Worm (Caenorhabditis elegans) whole organism, young adult: ENCODE measurements around the gene C23H3.5.

Experiments used
- B0261.1 ChIP-seq: sonication (generic microtip); optimal IDR thresholded peaks from 2 replicates; lab custom pipeline; 2016; ENCODE audit warnings: mild to moderate bottlenecking, missing genetic modification characterization, moderate library complexity, missing compliant biosample characterization
- B0336.3 ChIP-seq: fragments of 200-800 bp; sonication (Bioruptor generic); IDR thresholded peaks from 2 replicates; pipeline ENCODE4 v1.3.6; 2022; ENCODE audit warnings: missing genetic modification characterization, missing compliant biosample characterization
- C06A6.2 ChIP-seq: fragments of 200-800 bp; sonication (Bioruptor generic); conservative IDR thresholded peaks from 2 replicates; pipeline ENCODE4 v1.3.6; 2022; ENCODE audit warnings: missing genetic modification characterization, missing compliant biosample characterization
- D2030.7 ChIP-seq: fragments of 200-800 bp; sonication (Bioruptor generic); IDR thresholded peaks from 2 replicates; pipeline ENCODE4 v1.3.6; 2022; ENCODE audit warnings: missing genetic modification reagents, missing genetic modification characterization, missing compliant biosample characterization
- F10E7.11 ChIP-seq: sonication (generic microtip); optimal IDR thresholded peaks from 2 replicates; lab custom pipeline; 2017; ENCODE audit warnings: mild to moderate bottlenecking, missing genetic modification characterization, moderate library complexity, missing compliant biosample characterization
- F22D6.2 ChIP-seq: sonication (generic microtip); optimal IDR thresholded peaks from 2 replicates; lab custom pipeline; 2016; ENCODE audit warnings: mild to moderate bottlenecking, missing genetic modification characterization, missing compliant biosample characterization
- F39B2.1 ChIP-seq: fragments of 200-800 bp; sonication (Bioruptor generic); IDR thresholded peaks from 2 replicates; pipeline ENCODE4 v1.3.6; 2022; ENCODE audit warnings: missing genetic modification reagents, missing genetic modification characterization, missing compliant biosample characterization
- F57C9.4 ChIP-seq: sonication (generic microtip); optimal IDR thresholded peaks from 2 replicates; lab custom pipeline; 2017; ENCODE audit warnings: mild to moderate bottlenecking, missing genetic modification characterization, missing compliant biosample characterization
- T07F8.4 ChIP-seq: sonication (generic microtip); optimal IDR thresholded peaks from 2 replicates; lab custom pipeline; 2016; ENCODE audit warnings: mild to moderate bottlenecking, missing genetic modification characterization, moderate library complexity, missing compliant biosample characterization
- Y67H2A.10 ChIP-seq: fragments of 200-800 bp; sonication (Bioruptor generic); conservative IDR thresholded peaks from 2 replicates; pipeline ENCODE4 v1.3.6; 2022; ENCODE audit warnings: missing genetic modification reagents, missing genetic modification characterization, missing compliant biosample characterization
- atf-7 ChIP-seq: sonication (generic microtip); optimal IDR thresholded peaks from 2 replicates; lab custom pipeline; 2017; ENCODE audit warnings: mild to moderate bottlenecking, missing genetic modification characterization, missing compliant biosample characterization
- attf-5 ChIP-seq: fragments of 200-800 bp; sonication (Bioruptor generic); optimal IDR thresholded peaks from 2 replicates; lab custom pipeline; 2018; ENCODE audit warnings: mild to moderate bottlenecking, missing genetic modification characterization, missing compliant biosample characterization
- attf-6 ChIP-seq: fragments of 200-800 bp; sonication (Bioruptor generic); IDR thresholded peaks from 2 replicates; pipeline ENCODE4 v1.3.6; 2022; ENCODE audit warnings: missing genetic modification reagents, missing genetic modification characterization, missing compliant biosample characterization
- ccch-3 ChIP-seq: fragments of 200-800 bp; sonication (Bioruptor generic); optimal IDR thresholded peaks from 2 replicates; lab custom pipeline; 2018; ENCODE audit warnings: mild to moderate bottlenecking, missing genetic modification characterization, missing compliant biosample characterization
- ceh-100 ChIP-seq: fragments of 200-800 bp; sonication (Bioruptor generic); IDR thresholded peaks from 2 replicates; pipeline ENCODE4 v1.3.6; 2022; ENCODE audit warnings: missing genetic modification reagents, missing genetic modification characterization, missing compliant biosample characterization
- ceh-40 ChIP-seq: fragments of 200-800 bp; sonication (Bioruptor generic); IDR thresholded peaks from 2 replicates; pipeline ENCODE4 v1.3.6; 2022; ENCODE audit warnings: missing genetic modification characterization, missing compliant biosample characterization
- dpl-1 ChIP-seq: fragments of 150-350 bp; optimal IDR thresholded peaks from 2 replicates; lab custom pipeline; 2014; ENCODE audit warnings: missing biosample characterization, missing genetic modification reagents, missing genetic modification characterization
- efl-1 ChIP-seq: fragments of 150-350 bp; optimal IDR thresholded peaks from 2 replicates; lab custom pipeline; 2014; ENCODE audit warnings: missing biosample characterization, missing genetic modification reagents, missing genetic modification characterization
- egl-18 ChIP-seq: fragments of 200-800 bp; sonication (Bioruptor generic); IDR thresholded peaks from 2 replicates; pipeline ENCODE4 v1.3.6; 2022; ENCODE audit warnings: missing genetic modification reagents, missing genetic modification characterization, missing compliant biosample characterization
- fkh-3 ChIP-seq: sonication (generic microtip); optimal IDR thresholded peaks from 2 replicates; lab custom pipeline; 2016; ENCODE audit warnings: mild to moderate bottlenecking, missing genetic modification characterization, missing compliant biosample characterization
- gei-17 ChIP-seq: fragments of 200-800 bp; sonication (Bioruptor generic); optimal IDR thresholded peaks from 2 replicates; lab custom pipeline; 2018; ENCODE audit warnings: mild to moderate bottlenecking, missing genetic modification characterization, missing compliant biosample characterization
- hlh-12 ChIP-seq: sonication (generic microtip); optimal IDR thresholded peaks from 2 replicates; lab custom pipeline; 2016; ENCODE audit warnings: missing genetic modification characterization, missing compliant biosample characterization
- hmg-1.2 ChIP-seq: fragments of 200-800 bp; sonication (Bioruptor generic); IDR thresholded peaks from 2 replicates; pipeline ENCODE4 v1.3.6; 2022; ENCODE audit warnings: missing genetic modification reagents, missing genetic modification characterization, missing compliant biosample characterization
- hrde-1 ChIP-seq: sonication (generic microtip); optimal IDR thresholded peaks from 2 replicates; lab custom pipeline; 2016; ENCODE audit warnings: missing genetic modification characterization, mild to moderate bottlenecking, missing compliant biosample characterization, moderate library complexity, missing genotype, missing genetic modification reagents, borderline replicate concordance
- hsf-1 ChIP-seq: fragments of 200-800 bp; sonication (Bioruptor generic); IDR thresholded peaks from 2 replicates; pipeline ENCODE4 v1.3.6; 2022; ENCODE audit warnings: missing genetic modification reagents, missing genetic modification characterization, missing compliant biosample characterization
- lin-35 ChIP-seq, 3 experiments: fragments of 150-350 bp in 2 of 3; sonication (generic microtip) in 1 of 3; optimal IDR thresholded peaks; 2 replicates each; lab custom pipeline; 2014 to 2018; ENCODE audit warnings: missing biosample characterization in 3 of 3, missing genetic modification characterization in 3 of 3, missing genetic modification reagents in 3 of 3
- lin-40 ChIP-seq: sonication (generic microtip); optimal IDR thresholded peaks from 2 replicates; lab custom pipeline; 2016; ENCODE audit warnings: missing genetic modification characterization, mild to moderate bottlenecking, missing compliant biosample characterization, missing genotype, missing genetic modification reagents
- lsy-27 ChIP-seq: sonication (generic microtip); optimal IDR thresholded peaks from 2 replicates; lab custom pipeline; 2017; ENCODE audit warnings: missing genetic modification characterization, mild to moderate bottlenecking, missing compliant biosample characterization, antibody characterized with exemption, missing genotype, borderline replicate concordance; ENCODE audit not compliant: insufficient read depth
- madf-8 ChIP-seq: fragments of 200-800 bp; sonication (Bioruptor generic); conservative IDR thresholded peaks from 2 replicates; pipeline ENCODE4 v1.3.6; 2022; ENCODE audit warnings: missing genetic modification reagents, missing genetic modification characterization, missing compliant biosample characterization
- mes-4 ChIP-seq: sonication (generic microtip); optimal IDR thresholded peaks from 2 replicates; lab custom pipeline; 2016; ENCODE audit warnings: missing genotype, missing genetic modification characterization, missing compliant biosample characterization
- nfya-2 ChIP-seq: fragments of 200-800 bp; sonication (Bioruptor generic); IDR thresholded peaks from 2 replicates; pipeline ENCODE4 v1.3.6; 2022; ENCODE audit warnings: missing genetic modification reagents, missing genetic modification characterization, missing compliant biosample characterization
- nhr-179 ChIP-seq: sonication (generic microtip); optimal IDR thresholded peaks from 2 replicates; lab custom pipeline; 2016; ENCODE audit warnings: mild to moderate bottlenecking, missing genetic modification characterization, missing compliant biosample characterization
- nhr-27 ChIP-seq: fragments of 200-800 bp; sonication (Bioruptor generic); optimal IDR thresholded peaks from 2 replicates; lab custom pipeline; 2018; ENCODE audit warnings: mild to moderate bottlenecking, missing genetic modification characterization, moderate library complexity, missing compliant biosample characterization
- nhr-90 ChIP-seq: sonication (generic microtip); optimal IDR thresholded peaks from 2 replicates; lab custom pipeline; 2016; ENCODE audit warnings: missing genotype, mild to moderate bottlenecking, missing genetic modification characterization, missing compliant biosample characterization
- rec-8 ChIP-seq, 2 experiments: sonication (generic microtip); optimal IDR thresholded peaks; 2 replicates each; lab custom pipeline; 2016; ENCODE audit warnings: mild to moderate bottlenecking in 2 of 2, missing genetic modification characterization in 2 of 2, missing genetic modification reagents in 2 of 2, missing genotype in 2 of 2, missing biosample characterization in 1 of 2, missing compliant biosample characterization in 1 of 2, moderate library complexity in 1 of 2
- repo-1 ChIP-seq: sonication (generic microtip); optimal IDR thresholded peaks from 2 replicates; lab custom pipeline; 2017; ENCODE audit warnings: mild to moderate bottlenecking, missing genetic modification characterization, missing compliant biosample characterization
- sea-2 ChIP-seq: fragments of 200-800 bp; sonication (Bioruptor generic); IDR thresholded peaks from 2 replicates; pipeline ENCODE4 v1.3.6; 2022; ENCODE audit warnings: missing genetic modification characterization, missing compliant biosample characterization
- snpc-1.3 ChIP-seq: sonication (generic microtip); optimal IDR thresholded peaks from 2 replicates; lab custom pipeline; 2017; ENCODE audit warnings: missing genetic modification characterization, mild to moderate bottlenecking, missing compliant biosample characterization, antibody characterized with exemption, moderate library complexity, missing genotype, missing genetic modification reagents; ENCODE audit not compliant: insufficient read depth
- snpc-3.4 ChIP-seq: sonication (generic microtip); optimal IDR thresholded peaks from 2 replicates; lab custom pipeline; 2017; ENCODE audit warnings: missing genetic modification characterization, mild to moderate bottlenecking, missing compliant biosample characterization, antibody characterized with exemption, moderate library complexity, missing genotype, missing genetic modification reagents
- snpc-4 ChIP-seq, 5 experiments: fragments of 150-350 bp in 1 of 5; sonication (generic microtip) in 4 of 5; optimal IDR thresholded peaks; 2 replicates each; lab custom pipeline; 2014 to 2018; ENCODE audit warnings: missing genetic modification characterization in 5 of 5, missing biosample characterization in 3 of 5, antibody characterized with exemption in 2 of 5, mild to moderate bottlenecking in 2 of 5, missing compliant biosample characterization in 2 of 5, missing genotype in 2 of 5, moderate library complexity in 2 of 5, missing genetic modification reagents in 1 of 5
- tbp1 ChIP-seq: fragments of 200-800 bp; sonication (Bioruptor generic); optimal IDR thresholded peaks from 2 replicates; lab custom pipeline; 2018; ENCODE audit warnings: mild to moderate bottlenecking, missing genetic modification characterization, missing compliant biosample characterization
- tbx-9 ChIP-seq: sonication (generic microtip); optimal IDR thresholded peaks from 2 replicates; lab custom pipeline; 2016; ENCODE audit warnings: borderline replicate concordance, missing genetic modification characterization, inconsistent platforms, missing compliant biosample characterization
- tlf-1 ChIP-seq: fragments of 200-800 bp; sonication (Bioruptor generic); optimal IDR thresholded peaks from 2 replicates; lab custom pipeline; 2018; ENCODE audit warnings: mild to moderate bottlenecking, missing genetic modification characterization, missing compliant biosample characterization
- xnd-1 ChIP-seq: sonication (generic microtip); optimal IDR thresholded peaks from 2 replicates; lab custom pipeline; 2016; ENCODE audit warnings: missing genotype, missing genetic modification reagents, missing genetic modification characterization, missing compliant biosample characterization
- zfh-2 ChIP-seq: fragments of 200-800 bp; sonication (Bioruptor generic); conservative IDR thresholded peaks from 2 replicates; pipeline ENCODE4 v1.3.6; 2022; ENCODE audit warnings: missing genetic modification reagents, missing genetic modification characterization, missing compliant biosample characterization
- zim-3 ChIP-seq: sonication (generic microtip); optimal IDR thresholded peaks from 2 replicates; lab custom pipeline; 2017; ENCODE audit warnings: mild to moderate bottlenecking, missing genetic modification characterization, moderate library complexity, missing compliant biosample characterization
- ztf-25 ChIP-seq: fragments of 200-800 bp; sonication (Bioruptor generic); IDR thresholded peaks from 2 replicates; pipeline ENCODE4 v1.3.6; 2022; ENCODE audit warnings: missing genetic modification reagents, missing genetic modification characterization, missing compliant biosample characterization
- ztf-3 ChIP-seq: fragments of 200-800 bp; sonication (Bioruptor generic); optimal IDR thresholded peaks from 2 replicates; lab custom pipeline; 2018; ENCODE audit warnings: mild to moderate bottlenecking, missing genetic modification characterization, missing compliant biosample characterization

Gene C23H3.5

DNA sequence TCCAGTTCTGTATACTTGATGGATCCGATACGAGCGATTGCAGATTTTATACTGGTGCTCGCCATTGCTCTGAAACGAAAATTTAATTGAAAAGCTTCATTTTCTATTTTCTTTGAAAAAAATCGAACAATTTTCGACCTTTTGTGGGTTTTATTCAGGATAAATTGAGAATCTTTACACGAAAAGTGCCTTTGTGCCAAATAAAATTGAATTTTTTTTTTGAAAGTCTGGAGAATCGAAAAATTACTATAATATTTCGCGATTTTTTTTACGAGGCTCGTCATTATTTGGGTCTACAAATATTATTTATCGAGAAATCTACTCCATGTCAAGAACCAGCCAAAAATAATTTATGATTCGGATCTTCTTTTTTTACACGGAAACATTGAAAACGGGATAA, 5.5 kb upstream of the C23H3.5 start, which contains the start of gene F23F1.10 (continued):
- TF ChIP-seq Y67H2A.10 (GFP tag; lab: Robert Waterston, UW): no peak
- TF ChIP-seq F57C9.4 (tag; lab: Kevin White, UChicago): no peak
- TF ChIP-seq hlh-12: no peak
- no peak for TF ChIP-seq ztf-25 (GFP tag; lab: Robert Waterston, UW)
- TF ChIP-seq ceh-100 (GFP tag; lab: Robert Waterston, UW): no peak
- TF ChIP-seq ceh-40: no peak
- no peak for TF ChIP-seq F10E7.11 (tag; lab: Kevin White, UChicago)
- TF ChIP-seq sea-2 (GFP tag; lab: Robert Waterston, UW): no peak
- no peak for TF ChIP-seq nfya-2 (GFP tag; lab: Robert Waterston, UW)
- peak; percentile 34 for TF ChIP-seq tlf-1 (GFP tag; lab: Kevin White, UChicago)
- TF ChIP-seq hsf-1 (GFP tag; lab: Robert Waterston, UW): 0 out of 2 replicates have a peak, but pooled peaks have one; percentile 6
- no peak for TF ChIP-seq nhr-27 (tag; lab: Kevin White, UChicago)
- no peak for TF ChIP-seq attf-5
- no peak for TF ChIP-seq zfh-2 (GFP tag; lab: Robert Waterston, UW)
- no peak for TF ChIP-seq hrde-1 (tag; lab: Kevin White, UChicago)
- no peak for TF ChIP-seq nhr-179 (tag; lab: Kevin White, UChicago)
- peak in 1 of 2 experiments; percentile 14 for TF ChIP-seq rec-8 (tag; optimal IDR thresholded peaks at IDR 0.05; lab: Kevin White, UChicago)
- TF ChIP-seq xnd-1 (tag; lab: Kevin White, UChicago): no peak
- TF ChIP-seq ztf-3: no peak
- peak; percentile 4 for TF ChIP-seq efl-1 (GFP tag; lab: Kevin White, UChicago)
- TF ChIP-seq hmg-1.2 (GFP tag; lab: Robert Waterston, UW): no peak; the same call in 1 of the 2 replicates
- no peak for TF ChIP-seq zim-3
- no peak for TF ChIP-seq ccch-3 (GFP tag; lab: Kevin White, UChicago)
- no peak for TF ChIP-seq attf-6
- TF ChIP-seq C06A6.2 (GFP tag; lab: Robert Waterston, UW): no peak
- no peak for TF ChIP-seq fkh-3
- TF ChIP-seq tbx-9 (tag; lab: Kevin White, UChicago): no peak
- TF ChIP-seq gei-17: no peak
- TF ChIP-seq D2030.7 (GFP tag; lab: Robert Waterston, UW): 0 out of 2 replicates have a peak, but pooled peaks have one; percentile 21
- TF ChIP-seq F39B2.1 (GFP tag; lab: Robert Waterston, UW): no peak
- TF ChIP-seq B0261.1 (tag; lab: Kevin White, UChicago): no peak
- peak; percentile 11 for TF ChIP-seq snpc-1.3 (tag; lab: Kevin White, UChicago)
- no peak for TF ChIP-seq lsy-27
- TF ChIP-seq mes-4 (tag; lab: Kevin White, UChicago): no peak
- no peak for TF ChIP-seq T07F8.4 (tag; lab: Kevin White, UChicago)
- peak; percentile 48 for TF ChIP-seq repo-1
- no peak for TF ChIP-seq lin-40
- TF ChIP-seq F22D6.2 (tag; lab: Kevin White, UChicago): no peak
- peak; percentile 73 for TF ChIP-seq B0336.3
- TF ChIP-seq snpc-3.4: no peak
- peak; percentile 16 for TF ChIP-seq tbp1 (GFP tag; lab: Kevin White, UChicago)
- TF ChIP-seq snpc-4 (GFP tag; optimal IDR thresholded peaks at IDR 0.05; lab: Kevin White, UChicago): no peak
- TF ChIP-seq snpc-4 (tag; optimal IDR thresholded peaks at IDR 0.05; lab: Kevin White, UChicago): no peak
- no peak for TF ChIP-seq madf-8 (GFP tag; lab: Robert Waterston, UW)
- no peak for TF ChIP-seq nhr-90 (tag; lab: Kevin White, UChicago)
- no peak for TF ChIP-seq lin-35 (GFP tag; optimal IDR thresholded peaks at IDR 0.05; lab: Kevin White, UChicago)
- no peak for TF ChIP-seq atf-7 (tag; lab: Kevin White, UChicago)
- TF ChIP-seq egl-18 (GFP tag; lab: Robert Waterston, UW): no peak
- TF ChIP-seq dpl-1 (GFP tag; lab: Kevin White, UChicago): no peak
